Fruit fly (Drosophila melanogaster) whole organism, embryonic: Measurements from ENCODE around the gene CG31174.

Source experiments
- CG16779 ChIP-seq: fragments of 200-800 bp; sonication (Bioruptor generic); IDR thresholded peaks from 2 replicates; pipeline ENCODE4 v1.3.6; 2022; ENCODE audit warnings: missing biosample characterization, missing genetic modification characterization
- CG5245 ChIP-seq: fragments of 200-800 bp; sonication (Bioruptor generic); optimal IDR thresholded peaks from 3 replicates; lab custom pipeline; 2016; ENCODE audit warnings: missing biosample characterization, missing genetic modification characterization
- CG6175 ChIP-seq: fragments of 200-800 bp; sonication (Bioruptor generic); IDR thresholded peaks from 3 replicates; pipeline ENCODE4 v1.3.6; 2022; ENCODE audit warnings: missing biosample characterization, missing genetic modification characterization
- MTF-1 ChIP-seq: fragments of 200-800 bp; sonication (Bioruptor generic); optimal IDR thresholded peaks from 2 replicates; lab custom pipeline; 2018; ENCODE audit warnings: missing biosample characterization, mild to moderate bottlenecking, missing genetic modification characterization, borderline replicate concordance
- Myb ChIP-seq: fragments of 200-800 bp; sonication (Bioruptor generic); optimal IDR thresholded peaks from 2 replicates; lab custom pipeline; 2016; ENCODE audit warnings: missing biosample characterization, missing genetic modification characterization
- ash1 ChIP-seq: fragments of 200-800 bp; sonication (Bioruptor generic); optimal IDR thresholded peaks from 2 replicates; lab custom pipeline; 2018; ENCODE audit warnings: missing biosample characterization, mild to moderate bottlenecking, missing genetic modification characterization
- org-1 ChIP-seq: fragments of 200-800 bp; sonication (Bioruptor generic); optimal IDR thresholded peaks from 2 replicates; lab custom pipeline; 2017; ENCODE audit warnings: missing biosample characterization, missing genetic modification characterization
- pan ChIP-seq, 4 experiments: fragments of >200 bp in 3 of 4; fragments of 200-800 bp in 1 of 4; sonication (Bioruptor generic) in 1 of 4; optimal IDR thresholded peaks in 3 of 4; IDR thresholded peaks in 1 of 4; 2 replicates each; pipeline versions ENCODE4 v1.3.6 to Lab custom; 2017 to 2022; ENCODE audit warnings: missing biosample characterization in 2 of 4, missing genetic modification characterization in 2 of 4, mixed read lengths in 1 of 4
- scrt ChIP-seq: fragments of 200-800 bp; sonication (Bioruptor generic); optimal IDR thresholded peaks from 2 replicates; lab custom pipeline; 2018; ENCODE audit warnings: missing biosample characterization, mild to moderate bottlenecking, missing genetic modification characterization, moderate library complexity

DNA sequence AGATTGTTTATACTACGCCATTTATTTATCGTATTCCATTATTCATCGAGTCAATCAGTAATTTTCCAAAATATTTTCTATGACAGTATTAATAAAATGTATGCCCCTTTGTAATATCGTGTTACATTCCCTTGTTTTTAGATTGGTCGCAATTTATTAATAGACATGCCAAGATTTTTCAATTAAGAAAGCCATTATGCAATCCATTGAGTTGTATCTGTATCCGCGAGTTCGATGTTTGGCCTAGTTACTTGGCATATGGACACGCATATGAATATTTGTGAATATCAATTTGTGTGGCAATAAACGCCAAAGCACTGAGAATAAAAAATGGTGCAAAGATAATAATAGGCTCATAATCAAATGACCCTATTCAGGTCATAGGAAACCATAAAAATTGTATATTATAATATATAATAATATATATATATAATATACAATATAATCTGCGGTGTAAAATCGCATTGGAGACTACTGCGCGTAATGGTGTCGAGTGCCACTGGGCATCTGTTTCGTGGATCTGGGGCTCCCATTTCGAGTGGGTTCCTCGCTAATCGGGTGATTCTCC is 5.4 kb downstream of the CG31174 start:
- TF ChIP-seq CG16779 (GFP tag; lab: Robert Waterston, UW) = no peak
- no peak for TF ChIP-seq CG6175 (GFP tag; lab: Robert Waterston, UW)
- no peak for TF ChIP-seq Myb
- no peak for TF ChIP-seq pan (optimal IDR thresholded peaks at IDR 0.05; lab: Kevin White, UChicago)
- no peak for TF ChIP-seq pan (GFP tag; optimal IDR thresholded peaks at IDR 0.05 in 1 of 2, IDR thresholded peaks at IDR 0.05 in 1 of 2)
- no peak for TF ChIP-seq scrt (GFP tag; lab: Kevin White, UChicago)
- TF ChIP-seq org-1 (GFP tag; lab: Kevin White, UChicago) = no peak
- no peak for TF ChIP-seq ash1 (GFP tag; lab: Kevin White, UChicago)
- no peak for TF ChIP-seq CG5245
- TF ChIP-seq MTF-1 (GFP tag; lab: Kevin White, UChicago) = no peak
